Worm (Caenorhabditis elegans) whole organism, L1 larva: ENCODE data around the gene R07G3.7.

Experiments
- aly-2 ChIP-seq: fragments of 150-350 bp; optimal IDR thresholded peaks from 2 replicates; lab custom pipeline; 2014; ENCODE audit warnings: missing biosample characterization, missing genetic modification characterization
- efl-1 ChIP-seq, 4 experiments: fragments of 150-350 bp; optimal IDR thresholded peaks in 3 of 4; peaks in 1 of 4; 1 replicate in 1 of 4; 2 replicates in 3 of 4; lab custom pipeline; 2014; ENCODE audit warnings: missing biosample characterization in 2 of 4, missing genetic modification characterization in 2 of 4, missing genetic modification reagents in 2 of 4
- elt-3 ChIP-seq, 6 experiments: fragments of 150-350 bp in 1 of 6; sonication (generic microtip); optimal IDR thresholded peaks; 2 replicates each; lab custom pipeline; 2017 to 2018; ENCODE audit warnings: missing biosample characterization in 6 of 6, missing genetic modification characterization in 6 of 6, inconsistent platforms in 1 of 6
- unc-62 ChIP-seq: fragments of 150-350 bp; optimal IDR thresholded peaks from 2 replicates; lab custom pipeline; 2014; ENCODE audit warnings: missing biosample characterization, missing genetic modification reagents, missing genetic modification characterization

DNA sequence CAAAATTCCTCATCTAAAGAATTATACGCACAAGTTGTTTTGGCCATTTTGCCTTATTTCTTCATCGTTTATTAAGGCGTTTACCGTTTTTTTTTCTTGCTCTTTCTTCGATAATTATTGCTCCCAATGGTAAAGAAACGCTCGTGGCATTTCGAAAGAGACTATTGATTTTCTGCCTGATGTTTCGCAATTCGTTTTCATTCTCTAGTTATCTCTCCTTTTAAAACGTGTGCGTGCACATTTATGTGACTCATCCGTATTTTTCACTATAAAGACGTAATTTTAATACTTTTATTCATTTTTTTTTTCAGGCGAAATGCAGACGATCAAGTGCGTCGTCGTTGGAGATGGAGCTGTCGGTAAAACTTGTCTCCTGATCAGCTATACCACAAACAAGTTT is 2.6 kb upstream of the R07G3.7 start, which contains the start of gene cdc-42:
- TF ChIP-seq aly-2 (no peak), elt-3 (tag; optimal IDR thresholded peaks at IDR 0.05; lab: Kevin White, UChicago) (no peak), efl-1 (optimal IDR thresholded peaks at IDR 0.05; lab: Kevin White, UChicago) (no peak), efl-1 (GFP tag; optimal IDR thresholded peaks at IDR 0.05 in 1 of 2; lab: Kevin White, UChicago) (peak in 1 of 2 experiments; percentile 78), unc-62 (GFP tag; lab: Kevin White, UChicago) (no peak)
